Worm (Caenorhabditis elegans): Measurements from ENCODE around the gene srx-59.

DNA sequence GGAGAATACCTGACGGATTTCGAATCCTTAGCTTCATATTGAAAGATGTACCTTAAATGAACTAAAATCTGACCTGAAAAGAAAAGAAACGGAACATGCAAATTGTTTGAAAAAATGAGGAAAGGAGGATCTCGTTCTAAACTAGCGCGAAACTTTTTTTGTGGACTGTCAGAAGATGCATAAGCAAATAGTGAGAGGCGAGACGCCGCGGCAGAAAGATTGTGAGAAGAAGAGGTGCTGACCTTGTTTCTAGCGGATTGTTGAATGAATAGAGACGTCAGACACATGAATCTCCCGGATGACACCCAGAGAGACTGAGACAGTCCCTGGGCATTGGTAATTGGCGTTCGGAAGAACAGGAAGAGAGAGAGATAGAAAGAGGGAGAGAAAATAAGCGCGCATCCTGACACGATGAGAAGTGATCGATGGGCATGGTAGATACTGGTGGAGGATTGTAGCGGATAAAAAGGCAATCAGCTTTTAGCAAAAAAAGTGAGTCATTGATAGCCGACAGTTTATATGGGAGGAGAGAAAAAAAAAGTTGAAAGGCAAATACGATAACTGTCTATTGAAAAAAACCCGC lies 1.6 kb upstream of the srx-59 start, which contains the start of gene ptr-15:
- no peak for TF ChIP-seq ztf-23 (GFP tag; IDR thresholded peaks at IDR 0.05)
- no peak for TF ChIP-seq T22C8.4 (GFP tag; IDR thresholded peaks at IDR 0.05)
- TF ChIP-seq klf-2 (GFP tag; conservative IDR thresholded peaks at IDR 0.05) = no peak
- no peak for TF ChIP-seq tab-1 (GFP tag; IDR thresholded peaks at IDR 0.05)
- no peak for TF ChIP-seq flt-1 (GFP tag; IDR thresholded peaks at IDR 0.05)
- no peak for TF ChIP-seq ref-1 (GFP tag; conservative IDR thresholded peaks at IDR 0.05)

Measured in whole organism, midembryonic.